Fruit fly (Drosophila melanogaster) whole organism, adult: ENCODE measurements around the gene Erk7.

Experiments
- kay ChIP-seq: fragments of 200-800 bp; sonication (Bioruptor generic); peaks from one replicate; lab custom pipeline; 2016; ENCODE audit warnings: missing biosample characterization, missing genetic modification characterization, borderline replicate concordance
- toe ChIP-seq: fragments of 200-800 bp; sonication (Bioruptor generic); optimal IDR thresholded peaks from 2 replicates; lab custom pipeline; 2016; ENCODE audit warnings: missing biosample characterization, missing genetic modification characterization

dm6 chrX:9243417-9243884 lies 24.0 kb downstream of the Erk7 start, which contains the start of the genes mxc and Larp7:
- TF ChIP-seq toe (peak; percentile 80), kay (GFP tag; lab: Kevin White, UChicago) (no peak)
